Worm (Caenorhabditis elegans) whole organism, late embryonic: Measurements from ENCODE around the gene rsp-2.

ENCODE experiments used
- T23F11.4 ChIP-seq: fragments of 200-800 bp; sonication (Bioruptor generic); optimal IDR thresholded peaks from 2 replicates; lab custom pipeline; 2018; ENCODE audit warnings: mild to moderate bottlenecking, missing genetic modification characterization, missing compliant biosample characterization
- ahr-1 ChIP-seq: sonication (generic microtip); optimal IDR thresholded peaks from 2 replicates; lab custom pipeline; 2016; ENCODE audit warnings: missing genetic modification characterization, missing compliant biosample characterization
- ama-1 ChIP-seq: fragments of 150-350 bp; optimal IDR thresholded peaks from 2 replicates; lab custom pipeline; 2014
- ceh-14 ChIP-seq: sonication (generic microtip); optimal IDR thresholded peaks from 2 replicates; lab custom pipeline; 2016; ENCODE audit warnings: missing genotype, missing genetic modification characterization, missing compliant biosample characterization
- ceh-18 ChIP-seq: sonication (generic microtip); optimal IDR thresholded peaks from 2 replicates; lab custom pipeline; 2016; ENCODE audit warnings: missing genetic modification characterization, missing compliant biosample characterization
- ceh-19 ChIP-seq: fragments of 200-800 bp; sonication (Bioruptor generic); optimal IDR thresholded peaks from 2 replicates; lab custom pipeline; 2018; ENCODE audit warnings: mild to moderate bottlenecking, missing genetic modification characterization, missing compliant biosample characterization
- ceh-22 ChIP-seq: sonication (generic microtip); optimal IDR thresholded peaks from 2 replicates; lab custom pipeline; 2017; ENCODE audit warnings: missing biosample characterization, missing genetic modification characterization
- ceh-30 ChIP-seq: fragments of 150-350 bp; optimal IDR thresholded peaks from 2 replicates; lab custom pipeline; 2014; ENCODE audit warnings: missing biosample characterization, missing genetic modification characterization
- ceh-34 ChIP-seq: sonication (generic microtip); optimal IDR thresholded peaks from 2 replicates; lab custom pipeline; 2016; ENCODE audit warnings: mild to moderate bottlenecking, missing genetic modification characterization, missing compliant biosample characterization
- ceh-45 ChIP-seq: fragments of 200-800 bp; sonication (Bioruptor generic); IDR thresholded peaks from 2 replicates; pipeline ENCODE4 v1.3.6; 2022; ENCODE audit warnings: missing genetic modification reagents, missing genetic modification characterization, missing compliant biosample characterization
- ceh-48 ChIP-seq: sonication (generic microtip); optimal IDR thresholded peaks from 2 replicates; lab custom pipeline; 2016; ENCODE audit warnings: missing genetic modification characterization, inconsistent platforms, missing compliant biosample characterization
- ceh-6 ChIP-seq: fragments of 200-800 bp; sonication (Bioruptor generic); optimal IDR thresholded peaks from 2 replicates; lab custom pipeline; 2018; ENCODE audit warnings: mild to moderate bottlenecking, missing genetic modification characterization, missing compliant biosample characterization
- ceh-9 ChIP-seq: sonication (generic microtip); optimal IDR thresholded peaks from 2 replicates; lab custom pipeline; 2016; ENCODE audit warnings: mild to moderate bottlenecking, missing genetic modification characterization, inconsistent platforms, missing compliant biosample characterization
- che-1 ChIP-seq: sonication (generic microtip); optimal IDR thresholded peaks from 2 replicates; lab custom pipeline; 2016; ENCODE audit warnings: mild to moderate bottlenecking, missing genetic modification characterization, missing compliant biosample characterization
- dmd-4 ChIP-seq: sonication (generic microtip); optimal IDR thresholded peaks from 2 replicates; lab custom pipeline; 2016; ENCODE audit warnings: borderline replicate concordance, missing genetic modification characterization, missing compliant biosample characterization
- dve-1 ChIP-seq: sonication (generic microtip); optimal IDR thresholded peaks from 2 replicates; lab custom pipeline; 2017; ENCODE audit warnings: antibody characterized with exemption, mild to moderate bottlenecking, missing genetic modification characterization, missing compliant biosample characterization
- ets-4 ChIP-seq: sonication (generic microtip); optimal IDR thresholded peaks from 2 replicates; lab custom pipeline; 2016; ENCODE audit warnings: missing genetic modification characterization, missing compliant biosample characterization
- fax-1 ChIP-seq: sonication (generic microtip); optimal IDR thresholded peaks from 2 replicates; lab custom pipeline; 2016; ENCODE audit warnings: missing genotype, missing genetic modification characterization, missing compliant biosample characterization
- fkh-6 ChIP-seq: sonication (generic microtip); optimal IDR thresholded peaks from 2 replicates; lab custom pipeline; 2016; ENCODE audit warnings: missing genetic modification characterization, missing compliant biosample characterization
- hlh-30 ChIP-seq: sonication (generic microtip); optimal IDR thresholded peaks from 2 replicates; lab custom pipeline; 2017; ENCODE audit warnings: antibody characterized with exemption, missing genetic modification characterization, missing compliant biosample characterization; ENCODE audit not compliant: insufficient read depth
- lin-11 ChIP-seq: fragments of 200-800 bp; sonication (Bioruptor generic); optimal IDR thresholded peaks from 2 replicates; lab custom pipeline; 2018; ENCODE audit warnings: mild to moderate bottlenecking, missing genetic modification characterization, missing compliant biosample characterization
- madf-2 ChIP-seq: sonication (generic microtip); optimal IDR thresholded peaks from 2 replicates; lab custom pipeline; 2017; ENCODE audit warnings: missing genetic modification characterization, missing compliant biosample characterization
- mec-3 ChIP-seq: sonication (generic microtip); optimal IDR thresholded peaks from 2 replicates; lab custom pipeline; 2016; ENCODE audit warnings: borderline replicate concordance, missing genetic modification characterization, missing compliant biosample characterization
- nhr-11 ChIP-seq: fragments of 150-350 bp; optimal IDR thresholded peaks from 2 replicates; lab custom pipeline; 2014; ENCODE audit warnings: missing biosample characterization, missing genetic modification characterization
- npax-4 ChIP-seq: sonication (generic microtip); optimal IDR thresholded peaks from 2 replicates; lab custom pipeline; 2016; ENCODE audit warnings: missing genetic modification characterization, missing compliant biosample characterization
- odd-2 ChIP-seq: sonication (generic microtip); optimal IDR thresholded peaks from 2 replicates; lab custom pipeline; 2017; ENCODE audit warnings: antibody characterized with exemption, mild to moderate bottlenecking, missing genetic modification characterization, missing compliant biosample characterization
- pag-3 ChIP-seq: sonication (generic microtip); optimal IDR thresholded peaks from 2 replicates; lab custom pipeline; 2016; ENCODE audit warnings: missing compliant biosample characterization, missing genetic modification characterization, borderline replicate concordance
- pat-9 ChIP-seq: fragments of 200-800 bp; sonication (Bioruptor generic); optimal IDR thresholded peaks from 2 replicates; lab custom pipeline; 2018; ENCODE audit warnings: mild to moderate bottlenecking, missing genetic modification characterization, moderate library complexity, missing compliant biosample characterization
- pax-1 ChIP-seq: fragments of 150-350 bp; optimal IDR thresholded peaks from 2 replicates; lab custom pipeline; 2014; ENCODE audit warnings: missing biosample characterization, missing genetic modification characterization
- pha-2 ChIP-seq: sonication (generic microtip); optimal IDR thresholded peaks from 2 replicates; lab custom pipeline; 2017; ENCODE audit warnings: mild to moderate bottlenecking, missing genetic modification characterization, missing compliant biosample characterization
- pqm-1 ChIP-seq: sonication (generic microtip); optimal IDR thresholded peaks from 2 replicates; lab custom pipeline; 2016; ENCODE audit warnings: missing genetic modification characterization, missing compliant biosample characterization
- ref-2 ChIP-seq: sonication (generic microtip); optimal IDR thresholded peaks from 2 replicates; lab custom pipeline; 2016; ENCODE audit warnings: missing genetic modification characterization, missing compliant biosample characterization
- rnt-1 ChIP-seq: sonication (generic microtip); optimal IDR thresholded peaks from 2 replicates; lab custom pipeline; 2016; ENCODE audit warnings: missing genetic modification characterization, missing compliant biosample characterization
- sox-2 ChIP-seq: fragments of 200-800 bp; sonication (Bioruptor generic); IDR thresholded peaks from 2 replicates; pipeline ENCODE4 v1.3.6; 2022; ENCODE audit warnings: missing genetic modification reagents, missing genetic modification characterization, missing compliant biosample characterization
- sox-4 ChIP-seq: sonication (generic microtip); optimal IDR thresholded peaks from 2 replicates; lab custom pipeline; 2017; ENCODE audit warnings: mild to moderate bottlenecking, missing genetic modification characterization, inconsistent platforms, missing compliant biosample characterization
- syd-9 ChIP-seq: sonication (generic microtip); optimal IDR thresholded peaks from 2 replicates; lab custom pipeline; 2016; ENCODE audit warnings: mild to moderate bottlenecking, missing genetic modification characterization, moderate library complexity, missing compliant biosample characterization
- tbx-2 ChIP-seq: sonication (generic microtip); optimal IDR thresholded peaks from 2 replicates; lab custom pipeline; 2016; ENCODE audit warnings: missing genetic modification characterization, missing compliant biosample characterization
- tbx-7 ChIP-seq: sonication (generic microtip); optimal IDR thresholded peaks from 2 replicates; lab custom pipeline; 2016; ENCODE audit warnings: missing genotype, missing genetic modification characterization, missing compliant biosample characterization
- ttx-3 ChIP-seq: sonication (generic microtip); optimal IDR thresholded peaks from 2 replicates; lab custom pipeline; 2016; ENCODE audit warnings: missing genetic modification reagents, missing genetic modification characterization, missing compliant biosample characterization
- unc-42 ChIP-seq: sonication (generic microtip); optimal IDR thresholded peaks from 2 replicates; lab custom pipeline; 2016; ENCODE audit warnings: missing genotype, missing genetic modification characterization, missing compliant biosample characterization
- unc-55 ChIP-seq: sonication (generic microtip); optimal IDR thresholded peaks from 2 replicates; lab custom pipeline; 2017; ENCODE audit warnings: missing biosample characterization, missing genetic modification reagents, missing genetic modification characterization
- zip-5 ChIP-seq: sonication (generic microtip); optimal IDR thresholded peaks from 2 replicates; lab custom pipeline; 2016; ENCODE audit warnings: missing genetic modification characterization, missing compliant biosample characterization

rsp-2 gene

DNA sequence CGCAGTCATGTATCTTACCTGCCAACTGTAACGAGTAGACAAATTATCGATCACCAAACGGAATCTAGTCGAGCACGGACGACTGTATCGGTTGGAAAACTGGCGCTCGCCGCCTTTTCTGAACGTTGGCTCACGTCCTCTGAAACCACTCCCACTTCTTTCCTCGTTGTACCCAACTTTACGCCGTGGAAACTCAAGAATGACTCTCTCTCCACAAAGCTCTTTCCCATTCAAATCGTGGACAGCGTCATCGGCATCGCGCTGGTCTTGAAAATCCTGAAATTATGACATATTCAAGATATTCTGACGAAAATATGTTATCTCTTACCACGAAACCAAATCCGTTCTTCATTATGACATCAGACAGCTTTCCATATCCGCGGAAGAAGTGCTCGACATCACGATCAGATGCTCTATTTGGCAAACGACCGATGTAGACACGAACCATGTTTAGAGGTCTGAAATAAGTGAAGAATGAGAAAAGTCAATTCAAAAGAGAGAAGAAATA, at the start of gene rsp-2:
Gene rsp-2 (minus strand): TSS at position 458 of the 508 bp plus-strand sequence.
- TF ChIP-seq ahr-1 (tag; lab: Kevin White, UChicago) = no peak
- no peak for TF ChIP-seq tbx-2 (tag; lab: Kevin White, UChicago)
- TF ChIP-seq ceh-45 (GFP tag; lab: Robert Waterston, UW) = no peak
- TF ChIP-seq ceh-14 (tag; lab: Kevin White, UChicago) = no peak
- TF ChIP-seq syd-9 (tag; lab: Kevin White, UChicago) = no peak
- no peak for TF ChIP-seq lin-11 (tag; lab: Kevin White, UChicago)
- no peak for TF ChIP-seq dmd-4 (tag; lab: Kevin White, UChicago)
- no peak for TF ChIP-seq ttx-3 (tag; lab: Kevin White, UChicago)
- TF ChIP-seq pat-9 (tag; lab: Kevin White, UChicago) = no peak
- TF ChIP-seq madf-2 (tag; lab: Kevin White, UChicago) = no peak
- no peak for TF ChIP-seq sox-4 (tag; lab: Kevin White, UChicago)
- TF ChIP-seq ama-1 = no peak
- no peak for TF ChIP-seq ref-2 (tag; lab: Kevin White, UChicago)

DNA sequence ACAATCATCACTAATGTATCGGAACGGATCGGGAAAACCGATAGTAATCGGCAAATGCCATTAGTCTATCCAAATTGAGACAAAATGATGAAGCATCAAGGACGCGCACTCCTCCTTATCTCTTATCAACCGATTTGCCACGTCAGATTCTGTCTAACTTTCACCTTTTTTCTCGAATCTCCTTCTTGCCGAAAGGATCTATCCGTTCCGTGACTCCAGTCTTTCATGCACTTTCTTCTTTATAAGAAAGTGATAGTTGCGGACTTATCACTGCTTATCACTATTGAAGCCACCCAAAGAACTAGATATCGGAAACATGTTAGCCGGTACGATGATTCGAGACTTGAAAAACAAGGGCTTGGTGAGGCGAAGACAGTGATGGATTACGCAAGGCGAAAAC, 49.2 kb upstream of the rsp-2 start:
- no peak for TF ChIP-seq sox-4 (tag; lab: Kevin White, UChicago)
- no peak for TF ChIP-seq pax-1 (tag; lab: Kevin White, UChicago)
- no peak for TF ChIP-seq sox-2 (GFP tag; lab: Robert Waterston, UW)

DNA sequence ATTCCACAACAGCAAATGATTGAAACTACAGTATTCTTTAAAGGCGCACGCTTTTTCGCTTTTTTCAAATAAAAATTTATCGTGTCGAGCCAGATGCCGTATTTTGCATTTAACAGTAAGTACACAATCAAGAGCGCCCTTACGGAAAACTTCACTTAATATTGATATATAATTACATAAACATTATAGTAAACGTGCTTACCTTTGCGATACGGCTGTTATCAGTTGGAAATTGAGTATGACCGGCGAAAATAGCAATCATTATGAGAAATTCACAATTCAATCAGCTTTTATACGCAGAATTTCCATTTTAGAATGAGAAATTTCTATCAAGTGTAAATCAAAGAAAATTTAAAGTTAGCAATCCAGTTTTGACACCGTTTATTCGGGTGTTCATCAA, 47.4 kb upstream of the rsp-2 start, which contains the start of gene B0334.20:
Gene B0334.20 (minus strand): TSS at position 262 of the 400 bp plus-strand sequence.
- TF ChIP-seq ceh-48 (no peak), lin-11 (tag; lab: Kevin White, UChicago) (no peak), rnt-1 (tag; lab: Kevin White, UChicago) (no peak), unc-42 (no peak), ceh-19 (GFP tag; lab: Kevin White, UChicago) (no peak), nhr-11 (tag; lab: Kevin White, UChicago) (no peak), ceh-22 (tag; lab: Kevin White, UChicago) (no peak), zip-5 (tag; lab: Kevin White, UChicago) (no peak), ceh-18 (tag; lab: Kevin White, UChicago) (no peak), hlh-30 (tag; lab: Kevin White, UChicago) (no peak), ceh-14 (tag; lab: Kevin White, UChicago) (no peak)

DNA sequence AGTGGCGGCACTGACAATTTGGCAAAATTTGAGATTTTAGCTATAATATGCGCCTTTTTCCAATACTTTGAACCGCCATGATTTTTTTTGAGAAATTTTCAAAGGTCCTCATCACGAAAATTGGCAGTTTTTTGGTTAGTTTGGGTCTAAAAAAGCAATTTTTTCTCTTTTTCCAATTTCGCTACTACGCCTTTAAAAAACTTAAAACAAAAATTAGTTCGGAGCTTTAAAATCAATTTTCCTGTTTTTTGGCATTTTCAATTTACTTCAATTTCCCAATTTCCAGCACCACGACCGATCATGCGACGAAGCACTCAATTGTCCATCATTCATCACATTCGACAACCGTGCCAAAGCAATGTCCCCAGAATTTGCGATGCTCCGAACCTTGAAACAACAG, 44.6 kb upstream of the rsp-2 start, which contains the start of gene B0334.5:
Gene B0334.5 (plus strand): TSS at position 301 of the 400 bp plus-strand sequence.
- no peak for TF ChIP-seq ceh-34 (tag; lab: Kevin White, UChicago)
- TF ChIP-seq ceh-30 = no peak
- no peak for TF ChIP-seq fkh-6 (tag; lab: Kevin White, UChicago)
- no peak for TF ChIP-seq npax-4
- TF ChIP-seq tbx-2 (tag; lab: Kevin White, UChicago) = no peak
- TF ChIP-seq ceh-9 (tag; lab: Kevin White, UChicago) = no peak
- TF ChIP-seq ceh-6 (GFP tag; lab: Kevin White, UChicago) = no peak
- TF ChIP-seq pha-2 (tag; lab: Kevin White, UChicago) = no peak

DNA sequence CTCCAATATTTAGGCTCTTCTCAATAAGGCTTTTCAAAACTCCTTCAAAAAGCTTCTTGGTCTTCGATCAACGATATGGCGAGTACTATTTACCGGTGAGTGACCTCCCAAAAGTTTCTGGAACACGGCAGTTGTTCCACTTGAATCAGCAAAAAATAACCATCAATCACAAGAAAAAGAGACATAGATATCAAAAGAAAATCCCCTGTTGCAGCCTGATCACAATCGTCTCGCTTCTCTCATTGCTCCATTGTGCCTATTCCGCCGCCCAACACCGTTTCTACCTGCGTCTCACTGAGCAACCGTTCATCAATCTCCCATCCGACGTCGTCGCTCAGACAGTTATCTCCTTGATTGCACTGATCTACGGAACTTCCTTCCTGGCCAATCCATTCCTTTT, 44.0 kb upstream of the rsp-2 start, which contains the start of gene emc-5:
Gene emc-5 (plus strand): TSS at position 14 of the 400 bp plus-strand sequence.
- no peak for TF ChIP-seq ahr-1 (tag; lab: Kevin White, UChicago)
- TF ChIP-seq ceh-9 (tag; lab: Kevin White, UChicago) = no peak
- no peak for TF ChIP-seq ets-4 (tag; lab: Kevin White, UChicago)
- TF ChIP-seq pag-3 = no peak
- no peak for TF ChIP-seq T23F11.4 (GFP tag; lab: Kevin White, UChicago)
- TF ChIP-seq mec-3 (tag; lab: Kevin White, UChicago) = no peak
- no peak for TF ChIP-seq pha-2 (tag; lab: Kevin White, UChicago)
- no peak for TF ChIP-seq rnt-1 (tag; lab: Kevin White, UChicago)
- peak; percentile 26 for TF ChIP-seq ceh-18 (tag; lab: Kevin White, UChicago)
- TF ChIP-seq unc-55 (GFP tag; lab: Kevin White, UChicago) = peak; percentile 14
- TF ChIP-seq tbx-7 (tag; lab: Kevin White, UChicago) = no peak
- no peak for TF ChIP-seq fax-1
- TF ChIP-seq ceh-14 (tag; lab: Kevin White, UChicago) = no peak
- no peak for TF ChIP-seq pqm-1 (tag; lab: Kevin White, UChicago)
- no peak for TF ChIP-seq dve-1 (tag; lab: Kevin White, UChicago)
- TF ChIP-seq che-1 = no peak
- TF ChIP-seq odd-2 (tag; lab: Kevin White, UChicago) = no peak
- no peak for TF ChIP-seq ceh-34 (tag; lab: Kevin White, UChicago)
